Fruit fly (Drosophila melanogaster): ENCODE measurements around the gene dock.

- TF ChIP-seq fru (GFP tag; optimal IDR thresholded peaks at IDR 0.05): no peak
- no peak for TF ChIP-seq woc (GFP tag; optimal IDR thresholded peaks at IDR 0.05)
- TF ChIP-seq sv (GFP tag; optimal IDR thresholded peaks at IDR 0.05): no peak
Measured at dm6 chr2L:877002-877401, 51.2 kb downstream of the dock start, which contains the start of gene ninaA.

Data from whole organism, wandering third instar larva.